Fruit fly (Drosophila melanogaster) whole organism, prepupa: ENCODE measurements around the gene CG13994.
A peak's percentile ranks its signal among the peaks of the same experiment; 100 is the strongest.

Source experiments
- Blimp-1 ChIP-seq: fragments of 200-800 bp; sonication (Bioruptor generic); optimal IDR thresholded peaks from 3 replicates; lab custom pipeline; 2017; ENCODE audit warnings: missing biosample characterization, missing genetic modification characterization, mild to moderate bottlenecking, moderate library complexity, missing genetic modification reagents
- CG10631 ChIP-seq: fragments of 200-800 bp; sonication (Bioruptor generic); optimal IDR thresholded peaks from 2 replicates; lab custom pipeline; 2016; ENCODE audit warnings: missing biosample characterization, missing genetic modification characterization
- CG10669 ChIP-seq: fragments of 200-800 bp; sonication (Bioruptor generic); optimal IDR thresholded peaks from 3 replicates; lab custom pipeline; 2018; ENCODE audit warnings: missing biosample characterization, mild to moderate bottlenecking, missing genetic modification characterization, moderate library complexity
- CG11294 ChIP-seq: fragments of 200-800 bp; sonication (Bioruptor generic); IDR thresholded peaks from 2 replicates; pipeline ENCODE4 v1.3.6; 2022; ENCODE audit warnings: missing biosample characterization, missing genetic modification characterization
- CG11762 ChIP-seq: fragments of 200-800 bp; sonication (Bioruptor generic); optimal IDR thresholded peaks from 3 replicates; lab custom pipeline; 2016; ENCODE audit warnings: missing biosample characterization, missing genetic modification characterization; ENCODE audit not compliant: insufficient read depth
- CG11902 ChIP-seq: fragments of 200-800 bp; sonication (Bioruptor generic); optimal IDR thresholded peaks from 3 replicates; lab custom pipeline; 2016; ENCODE audit warnings: missing biosample characterization, missing genetic modification characterization
- CG34406 ChIP-seq: fragments of 200-800 bp; sonication (Bioruptor generic); optimal IDR thresholded peaks from 3 replicates; lab custom pipeline; 2016; ENCODE audit warnings: missing biosample characterization, missing genetic modification characterization
- CG3919 ChIP-seq: fragments of 200-800 bp; sonication (Bioruptor generic); optimal IDR thresholded peaks from 3 replicates; lab custom pipeline; 2016; ENCODE audit warnings: missing biosample characterization, missing genetic modification characterization
- CG4318 ChIP-seq: fragments of 200-800 bp; sonication (Bioruptor generic); optimal IDR thresholded peaks from 3 replicates; lab custom pipeline; 2017; ENCODE audit warnings: missing biosample characterization, mild to moderate bottlenecking, missing genetic modification characterization
- CG6163 ChIP-seq: fragments of 200-800 bp; sonication (Bioruptor generic); IDR thresholded peaks from 3 replicates; pipeline ENCODE4 v1.3.6; 2022; ENCODE audit warnings: missing biosample characterization, missing genetic modification characterization
- CG6276 ChIP-seq: fragments of 200-800 bp; sonication (Bioruptor generic); optimal IDR thresholded peaks from 2 replicates; lab custom pipeline; 2017; ENCODE audit warnings: missing biosample characterization, mild to moderate bottlenecking, missing genetic modification characterization
- CG6792 ChIP-seq: fragments of 200-800 bp; sonication (Bioruptor generic); optimal IDR thresholded peaks from 3 replicates; lab custom pipeline; 2016; ENCODE audit warnings: missing biosample characterization, missing genetic modification characterization
- CG6808 ChIP-seq: fragments of 200-800 bp; sonication (Bioruptor generic); optimal IDR thresholded peaks from 3 replicates; lab custom pipeline; 2017; ENCODE audit warnings: missing biosample characterization, missing genetic modification characterization, mild to moderate bottlenecking, moderate library complexity, missing genetic modification reagents
- CG7368 ChIP-seq: fragments of 200-800 bp; sonication (Bioruptor generic); optimal IDR thresholded peaks from 3 replicates; lab custom pipeline; 2016; ENCODE audit warnings: missing biosample characterization, missing genetic modification characterization
- CG8119 ChIP-seq: fragments of 200-800 bp; sonication (Bioruptor generic); IDR thresholded peaks from 3 replicates; pipeline ENCODE4 v1.3.6; 2022; ENCODE audit warnings: missing biosample characterization, missing genetic modification characterization
- CG9139 ChIP-seq: fragments of 200-800 bp; sonication (Bioruptor generic); optimal IDR thresholded peaks from 3 replicates; lab custom pipeline; 2017; ENCODE audit warnings: missing biosample characterization, mild to moderate bottlenecking, missing genetic modification characterization
- Eip75B ChIP-seq: fragments of 200-800 bp; sonication (Bioruptor generic); optimal IDR thresholded peaks from 3 replicates; lab custom pipeline; 2016; ENCODE audit warnings: missing biosample characterization, missing genetic modification characterization
- Eip78C ChIP-seq: fragments of 200-800 bp; sonication (Bioruptor generic); peaks from one replicate; lab custom pipeline; 2016; ENCODE audit warnings: missing biosample characterization, missing genetic modification characterization
- Eip93F ChIP-seq: fragments of 200-800 bp; sonication (Bioruptor generic); optimal IDR thresholded peaks from 2 replicates; lab custom pipeline; 2016; ENCODE audit warnings: missing biosample characterization, mild to moderate bottlenecking, missing genetic modification characterization
- Ets21C ChIP-seq: fragments of 200-800 bp; sonication (Bioruptor generic); optimal IDR thresholded peaks from 3 replicates; lab custom pipeline; 2016; ENCODE audit warnings: missing biosample characterization, missing genetic modification characterization
- Ets96B ChIP-seq: fragments of 200-800 bp; optimal IDR thresholded peaks from 2 replicates; lab custom pipeline; 2019; ENCODE audit warnings: missing biosample characterization, mild to moderate bottlenecking, missing genetic modification characterization, moderate library complexity
- Gug ChIP-seq: fragments of 200-800 bp; sonication (Bioruptor generic); IDR thresholded peaks from 2 replicates; pipeline ENCODE4 v1.3.6; 2022; ENCODE audit warnings: missing biosample characterization, missing genetic modification characterization
- Hr38 ChIP-seq: sonication (Bioruptor generic); optimal IDR thresholded peaks from 2 replicates; lab custom pipeline; 2016; ENCODE audit warnings: missing biosample characterization, missing genetic modification characterization
- Hr4 ChIP-seq: fragments of 200-800 bp; sonication (Bioruptor generic); optimal IDR thresholded peaks from 3 replicates; lab custom pipeline; 2016; ENCODE audit warnings: missing biosample characterization, missing genetic modification characterization
- Lpt ChIP-seq: fragments of 200-800 bp; sonication (Bioruptor generic); optimal IDR thresholded peaks from 3 replicates; lab custom pipeline; 2016; ENCODE audit warnings: missing biosample characterization, missing genetic modification characterization
- OdsH ChIP-seq: fragments of 200-800 bp; sonication (Bioruptor generic); optimal IDR thresholded peaks from 3 replicates; lab custom pipeline; 2016; ENCODE audit warnings: missing biosample characterization, missing genetic modification characterization
- Smox ChIP-seq: fragments of 200-800 bp; sonication (Bioruptor generic); optimal IDR thresholded peaks from 3 replicates; lab custom pipeline; 2016; ENCODE audit warnings: missing biosample characterization, missing genetic modification characterization
- Sox102F ChIP-seq: fragments of 200-800 bp; sonication (Bioruptor generic); optimal IDR thresholded peaks from 2 replicates; lab custom pipeline; 2016; ENCODE audit warnings: missing biosample characterization, mild to moderate bottlenecking, missing genetic modification characterization
- Sox14 ChIP-seq: fragments of 200-800 bp; sonication (Bioruptor generic); optimal IDR thresholded peaks from 3 replicates; lab custom pipeline; 2016; ENCODE audit warnings: missing biosample characterization, missing genetic modification characterization
- Sox15 ChIP-seq: fragments of 200-800 bp; sonication (Bioruptor generic); optimal IDR thresholded peaks from 3 replicates; lab custom pipeline; 2016; ENCODE audit warnings: missing biosample characterization, missing genetic modification characterization
- cyc ChIP-seq: fragments of 200-800 bp; sonication (Bioruptor generic); optimal IDR thresholded peaks from 3 replicates; lab custom pipeline; 2016; ENCODE audit warnings: missing biosample characterization, missing genetic modification characterization
- dsx ChIP-seq: fragments of 200-800 bp; optimal IDR thresholded peaks from 3 replicates; lab custom pipeline; 2019; ENCODE audit warnings: missing biosample characterization, mild to moderate bottlenecking, missing genetic modification characterization, moderate library complexity; ENCODE audit not compliant: poor library complexity, severe bottlenecking
- fd85E ChIP-seq: fragments of 200-800 bp; sonication (Bioruptor generic); optimal IDR thresholded peaks from 3 replicates; lab custom pipeline; 2016; ENCODE audit warnings: missing biosample characterization, missing genetic modification characterization
- net ChIP-seq: fragments of 200-800 bp; sonication (Bioruptor generic); optimal IDR thresholded peaks from 3 replicates; lab custom pipeline; 2016; ENCODE audit warnings: missing biosample characterization, missing genetic modification characterization
- salr ChIP-seq, 2 experiments: fragments of 200-800 bp; sonication (Bioruptor generic); optimal IDR thresholded peaks; 3 replicates each; lab custom pipeline; 2016 to 2018; ENCODE audit warnings: missing biosample characterization in 2 of 2, missing genetic modification characterization in 2 of 2, mild to moderate bottlenecking in 1 of 2
- ss ChIP-seq, 2 experiments: fragments of 200-800 bp; sonication (Bioruptor generic); optimal IDR thresholded peaks; 2 replicates in 1 of 2; 3 replicates in 1 of 2; lab custom pipeline; 2017 to 2018; ENCODE audit warnings: mild to moderate bottlenecking in 2 of 2, missing biosample characterization in 2 of 2, missing genetic modification characterization in 2 of 2, moderate library complexity in 1 of 2
- svp ChIP-seq: fragments of 200-800 bp; sonication (Bioruptor generic); peaks from one replicate; lab custom pipeline; 2016; ENCODE audit warnings: missing biosample characterization, missing genetic modification characterization
- topi ChIP-seq: fragments of 200-800 bp; sonication (Bioruptor generic); optimal IDR thresholded peaks from 3 replicates; lab custom pipeline; 2016; ENCODE audit warnings: missing biosample characterization, missing genetic modification characterization

CG13994 gene

dm6 chr2L:6100202-6100689 is 37.5 kb downstream of the CG13994 start, which contains the start of gene stai (continued):
- peak; percentile 17 for TF ChIP-seq CG6276 (GFP tag; lab: Kevin White, UChicago)
- TF ChIP-seq net (GFP tag; lab: Kevin White, UChicago) = peak; percentile 41
- peak; percentile 39; the same call in 1 of the 3 replicates for TF ChIP-seq CG8119 (GFP tag; lab: Robert Waterston, UW)
- TF ChIP-seq Lpt (GFP tag; lab: Kevin White, UChicago) = peak; percentile 4
- TF ChIP-seq CG34406 (GFP tag; lab: Kevin White, UChicago) = no peak
- peak; percentile 42 for TF ChIP-seq Eip75B (GFP tag; lab: Kevin White, UChicago)
- no peak for TF ChIP-seq Gug (GFP tag; lab: Robert Waterston, UW)
- peak; percentile 66 for TF ChIP-seq CG6808 (GFP tag; lab: Kevin White, UChicago)
- TF ChIP-seq topi = peak; percentile 34
- TF ChIP-seq Hr38 (GFP tag; lab: Kevin White, UChicago) = no peak
- TF ChIP-seq CG3919 = peak; percentile 57
- peak; percentile 88 for TF ChIP-seq Blimp-1 (GFP tag; lab: Kevin White, UChicago)
- peak in 1 of 2 experiments; percentile 15 for TF ChIP-seq salr (GFP tag; optimal IDR thresholded peaks at IDR 0.05; lab: Kevin White, UChicago)
- TF ChIP-seq CG11294 = no peak
- TF ChIP-seq CG11762 = peak; percentile 12
- peak; percentile 47 for TF ChIP-seq Sox102F (GFP tag; lab: Kevin White, UChicago)
- TF ChIP-seq CG6792 (GFP tag; lab: Kevin White, UChicago) = no peak
- no peak for TF ChIP-seq Ets96B
- TF ChIP-seq Sox14 (GFP tag; lab: Kevin White, UChicago) = peak; percentile 56
- TF ChIP-seq Eip93F (GFP tag; lab: Kevin White, UChicago) = no peak
- no peak for TF ChIP-seq Ets21C (GFP tag; lab: Kevin White, UChicago)
- peak; percentile 59 to 74 for TF ChIP-seq ss (GFP tag; optimal IDR thresholded peaks at IDR 0.05; lab: Kevin White, UChicago)
- TF ChIP-seq fd85E (GFP tag; lab: Kevin White, UChicago) = no peak
- TF ChIP-seq dsx (GFP tag; lab: Kevin White, UChicago) = peak; percentile 58
- TF ChIP-seq CG10631 = no peak
- peak; percentile 51 for TF ChIP-seq CG9139 (GFP tag; lab: Kevin White, UChicago)
- no peak for TF ChIP-seq Smox (GFP tag; lab: Kevin White, UChicago)
- TF ChIP-seq CG4318 (GFP tag; lab: Kevin White, UChicago) = no peak
- no peak for TF ChIP-seq cyc
- no peak for TF ChIP-seq Sox15
- peak; percentile 83; the same call in 2 of the 3 replicates for TF ChIP-seq CG6163 (GFP tag; lab: Robert Waterston, UW)
- TF ChIP-seq CG10669 (GFP tag; lab: Kevin White, UChicago) = no peak
- TF ChIP-seq Eip78C (GFP tag; lab: Kevin White, UChicago) = peak; percentile 86
- no peak for TF ChIP-seq OdsH (GFP tag; lab: Kevin White, UChicago)
- TF ChIP-seq Hr4 = no peak

- no peak for TF ChIP-seq CG7368 (GFP tag; lab: Kevin White, UChicago)
- TF ChIP-seq svp = peak; percentile 2
- TF ChIP-seq, all 60 proteins: peak for 1
Observed at dm6 chr2L:6109313-6109847, 46.6 kb downstream of the CG13994 start.

DNA sequence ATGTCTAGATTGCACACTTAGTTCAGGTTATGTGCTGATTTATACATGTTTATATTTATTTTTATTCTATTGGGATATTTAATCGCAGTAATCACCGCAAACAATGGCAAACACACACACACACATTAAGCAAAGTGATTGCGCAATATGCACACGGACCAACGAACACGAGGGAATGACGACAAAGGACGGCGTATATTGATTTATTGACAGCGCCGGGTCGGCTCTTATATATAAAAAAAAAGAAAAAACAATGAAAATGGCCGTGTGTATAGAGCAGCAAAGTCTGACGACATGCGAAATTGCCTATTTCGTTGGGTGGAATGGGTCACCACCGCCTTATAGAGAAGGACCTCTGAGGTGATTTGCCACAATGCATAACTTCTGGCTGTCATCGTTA is 48.0 kb downstream of the CG13994 start:
- TF ChIP-seq svp (peak; percentile 28), CG11902 (no peak)
